Worm (Caenorhabditis elegans) whole organism, L4 larva: ENCODE results near the gene C47E8.11.

Source experiments
- D1046.2 ChIP-seq: fragments of 200-800 bp; sonication (Bioruptor generic); IDR thresholded peaks from 2 replicates; pipeline ENCODE4 v1.3.6; 2022; ENCODE audit warnings: missing genetic modification characterization, missing compliant biosample characterization
- T20F7.1 ChIP-seq: fragments of 200-800 bp; sonication (Bioruptor generic); optimal IDR thresholded peaks from 2 replicates; lab custom pipeline; 2018; ENCODE audit warnings: mild to moderate bottlenecking, missing genetic modification characterization, missing compliant biosample characterization
- Y105C5A.15 ChIP-seq: fragments of 200-800 bp; sonication (Bioruptor generic); IDR thresholded peaks from 2 replicates; pipeline ENCODE4 v1.3.6; 2022; ENCODE audit warnings: missing genetic modification characterization, missing compliant biosample characterization
- Y48G9A.11 ChIP-seq: fragments of 200-800 bp; sonication (Bioruptor generic); IDR thresholded peaks from 2 replicates; pipeline ENCODE4 v1.3.6; 2022; ENCODE audit warnings: missing genetic modification reagents, missing genetic modification characterization, missing compliant biosample characterization
- Y75B8A.6 ChIP-seq: fragments of 200-800 bp; sonication (Bioruptor generic); IDR thresholded peaks from 2 replicates; pipeline ENCODE4 v1.3.6; 2022; ENCODE audit warnings: missing genetic modification reagents, missing genetic modification characterization, missing compliant biosample characterization
- ZK337.2 ChIP-seq: fragments of 200-800 bp; sonication (Bioruptor generic); IDR thresholded peaks from 2 replicates; pipeline ENCODE4 v1.3.6; 2022; ENCODE audit warnings: missing genetic modification reagents, missing genetic modification characterization, missing compliant biosample characterization
- aha-1 ChIP-seq: fragments of 150-350 bp; peaks from one replicate; lab custom pipeline; 2014; ENCODE audit warnings: missing biosample characterization, missing genetic modification characterization
- arid-1 ChIP-seq: fragments of 200-800 bp; sonication (Bioruptor generic); conservative IDR thresholded peaks from 2 replicates; pipeline ENCODE4 v1.3.6; 2022; ENCODE audit warnings: missing genetic modification reagents, missing genetic modification characterization, missing compliant biosample characterization
- ceh-62 ChIP-seq: sonication (generic microtip); optimal IDR thresholded peaks from 2 replicates; lab custom pipeline; 2017; ENCODE audit warnings: missing biosample characterization, missing genetic modification characterization
- ces-1 ChIP-seq: fragments of 150-350 bp; sonication (generic microtip); optimal IDR thresholded peaks from 4 replicates; lab custom pipeline; 2014; ENCODE audit warnings: missing biosample characterization, missing genetic modification reagents, missing genetic modification characterization
- cey-2 ChIP-seq: sonication (generic microtip); optimal IDR thresholded peaks from 3 replicates; lab custom pipeline; 2017; ENCODE audit warnings: missing genetic modification characterization, mild to moderate bottlenecking, missing compliant biosample characterization, antibody characterized with exemption, borderline replicate concordance; ENCODE audit not compliant: insufficient read depth
- daf-19 ChIP-seq: fragments of 200-800 bp; sonication (Bioruptor generic); conservative IDR thresholded peaks from 2 replicates; pipeline ENCODE4 v1.3.6; 2022; ENCODE audit warnings: missing genetic modification characterization, missing compliant biosample characterization
- dmd-6 ChIP-seq: fragments of 200-800 bp; sonication (Bioruptor generic); IDR thresholded peaks from 2 replicates; pipeline ENCODE4 v1.3.6; 2022; ENCODE audit warnings: missing genetic modification reagents, missing genetic modification characterization, missing compliant biosample characterization
- dve-1 ChIP-seq: sonication (generic microtip); optimal IDR thresholded peaks from 2 replicates; lab custom pipeline; 2017; ENCODE audit warnings: antibody characterized with exemption, mild to moderate bottlenecking, missing genetic modification characterization, missing compliant biosample characterization; ENCODE audit not compliant: insufficient read depth
- hif-1 ChIP-seq, 2 experiments: sonication (generic microtip); optimal IDR thresholded peaks; 2 replicates each; lab custom pipeline; 2016 to 2017; ENCODE audit warnings: missing compliant biosample characterization in 2 of 2, missing genetic modification characterization in 2 of 2, missing genetic modification reagents in 2 of 2, missing genotype in 2 of 2, mild to moderate bottlenecking in 1 of 2
- hlh-30 ChIP-seq: sonication (generic microtip); optimal IDR thresholded peaks from 2 replicates; lab custom pipeline; 2017; ENCODE audit warnings: antibody characterized with exemption, mild to moderate bottlenecking, missing genetic modification characterization, missing compliant biosample characterization; ENCODE audit not compliant: insufficient read depth
- lir-3 ChIP-seq: sonication (generic microtip); optimal IDR thresholded peaks from 2 replicates; lab custom pipeline; 2016; ENCODE audit warnings: mild to moderate bottlenecking, missing genetic modification characterization, missing compliant biosample characterization
- lsy-2 ChIP-seq, 2 experiments: fragments of 150-350 bp in 1 of 2; sonication (generic microtip) in 1 of 2; optimal IDR thresholded peaks; 2 replicates each; lab custom pipeline; 2014 to 2017; ENCODE audit warnings: missing biosample characterization in 2 of 2, missing genetic modification characterization in 2 of 2
- madf-9 ChIP-seq: fragments of 200-800 bp; sonication (Bioruptor generic); conservative IDR thresholded peaks from 2 replicates; pipeline ENCODE4 v1.3.6; 2022; ENCODE audit warnings: missing genetic modification reagents, missing genetic modification characterization, missing compliant biosample characterization
- mep-1 ChIP-seq: fragments of 150-350 bp; sonication (generic microtip); optimal IDR thresholded peaks from 3 replicates; lab custom pipeline; 2014; ENCODE audit warnings: missing biosample characterization, missing genetic modification characterization
- mes-2 ChIP-seq: sonication (generic microtip); optimal IDR thresholded peaks from 2 replicates; lab custom pipeline; 2016; ENCODE audit warnings: missing genotype, mild to moderate bottlenecking, missing genetic modification characterization, missing compliant biosample characterization; ENCODE audit not compliant: poor library complexity, severe bottlenecking
- mxl-2 ChIP-seq: fragments of 200-800 bp; sonication (Bioruptor generic); conservative IDR thresholded peaks from 2 replicates; pipeline ENCODE4 v1.3.6; 2022; ENCODE audit warnings: missing genetic modification reagents, missing genetic modification characterization, missing compliant biosample characterization
- nhr-10 ChIP-seq: fragments of 150-350 bp; optimal IDR thresholded peaks from 2 replicates; lab custom pipeline; 2014; ENCODE audit warnings: missing biosample characterization, missing genetic modification characterization
- nhr-25 ChIP-seq: sonication (generic microtip); optimal IDR thresholded peaks from 2 replicates; lab custom pipeline; 2017; ENCODE audit warnings: missing genetic modification characterization, mild to moderate bottlenecking, missing compliant biosample characterization, antibody characterized with exemption, moderate library complexity, borderline replicate concordance; ENCODE audit not compliant: insufficient read depth
- pqm-1 ChIP-seq: sonication (generic microtip); optimal IDR thresholded peaks from 2 replicates; lab custom pipeline; 2017; ENCODE audit warnings: missing biosample characterization, missing genetic modification characterization
- rbr-2 ChIP-seq: sonication (generic microtip); optimal IDR thresholded peaks from 2 replicates; lab custom pipeline; 2016; ENCODE audit warnings: missing genotype, missing genetic modification characterization, missing compliant biosample characterization
- saeg-2 ChIP-seq: fragments of 200-800 bp; sonication (Bioruptor generic); IDR thresholded peaks from 2 replicates; pipeline ENCODE4 v1.3.6; 2022; ENCODE audit warnings: missing genetic modification reagents, missing genetic modification characterization, missing compliant biosample characterization
- spr-1 ChIP-seq: sonication (generic microtip); optimal IDR thresholded peaks from 2 replicates; lab custom pipeline; 2016; ENCODE audit warnings: mild to moderate bottlenecking, missing genetic modification characterization, missing compliant biosample characterization
- tag-97 ChIP-seq: fragments of 200-800 bp; sonication (Bioruptor generic); IDR thresholded peaks from 2 replicates; pipeline ENCODE4 v1.3.6; 2022; ENCODE audit warnings: missing genetic modification characterization, missing compliant biosample characterization
- unc-62 ChIP-seq, 3 experiments: fragments of 150-350 bp in 1 of 3; sonication (generic microtip); optimal IDR thresholded peaks in 2 of 3; peaks in 1 of 3; 1 replicate in 1 of 3; 2 replicates in 2 of 3; lab custom pipeline; 2014 to 2017; ENCODE audit warnings: missing biosample characterization in 3 of 3, missing genetic modification characterization in 3 of 3, missing genetic modification reagents in 3 of 3, missing genotype in 1 of 3
- zfp-2 ChIP-seq: sonication (generic microtip); optimal IDR thresholded peaks from 2 replicates; lab custom pipeline; 2016; ENCODE audit warnings: mild to moderate bottlenecking, missing genetic modification characterization, missing compliant biosample characterization
- zip-11 ChIP-seq: fragments of 200-800 bp; sonication (Bioruptor generic); IDR thresholded peaks from 2 replicates; pipeline ENCODE4 v1.3.6; 2022; ENCODE audit warnings: missing genetic modification characterization, missing compliant biosample characterization

The C47E8.11 gene

DNA sequence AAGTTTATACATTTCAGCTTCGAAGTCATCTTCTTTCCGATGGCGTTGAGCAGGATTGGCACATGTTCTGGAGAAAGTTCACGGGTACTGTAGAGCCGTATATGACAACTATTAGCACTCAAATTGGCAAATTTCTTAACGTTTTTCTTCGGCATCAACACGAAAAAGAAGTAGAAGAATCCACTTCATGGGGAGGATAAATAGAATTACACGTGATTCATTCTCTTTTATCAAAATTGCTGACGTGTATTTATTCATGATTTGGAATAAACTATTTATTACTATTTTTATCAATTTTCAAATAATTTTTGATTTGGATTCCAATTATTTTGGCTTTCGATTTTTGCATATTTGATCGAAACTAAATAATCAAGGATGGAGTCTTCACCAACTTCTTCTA is 22.7 kb upstream of the C47E8.11 start, which contains the start of gene C47E8.1:
Gene C47E8.1, plus strand, starts transcription at position 301 of the 400 bp plus-strand sequence.
- TF ChIP-seq cey-2 (tag; lab: Kevin White, UChicago) (no peak), mep-1 (tag; lab: Kevin White, UChicago) (no peak), zfp-2 (no peak)

DNA sequence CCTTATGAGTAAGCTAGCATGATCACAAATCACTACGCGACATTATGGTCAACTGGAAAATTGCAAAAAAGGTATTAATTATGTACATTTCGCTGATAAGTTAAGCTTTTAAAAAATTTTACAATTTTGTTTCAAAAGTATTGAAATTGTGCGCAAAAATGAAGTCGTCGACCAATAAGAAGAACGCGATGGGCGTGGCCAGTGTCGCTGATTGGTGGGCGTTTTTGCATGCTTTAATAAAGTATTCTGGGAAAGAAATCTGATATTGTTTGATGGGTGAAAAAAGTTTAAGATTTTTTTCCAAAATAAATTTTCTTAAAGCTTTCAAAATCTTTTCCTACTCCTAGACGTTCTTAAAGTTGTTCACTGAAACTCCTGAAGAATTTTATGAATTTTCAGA is 10.1 kb upstream of the C47E8.11 start:
- TF ChIP-seq Y48G9A.11 (GFP tag; lab: Robert Waterston, UW) (no peak), tag-97 (GFP tag; lab: Robert Waterston, UW) (no peak), hlh-30 (tag; lab: Kevin White, UChicago) (no peak), mxl-2 (GFP tag; lab: Robert Waterston, UW) (no peak), saeg-2 (no peak), rbr-2 (tag; lab: Kevin White, UChicago) (no peak), zip-11 (GFP tag; lab: Robert Waterston, UW) (no peak), madf-9 (GFP tag; lab: Robert Waterston, UW) (no peak), mes-2 (tag; lab: Kevin White, UChicago) (no peak), spr-1 (tag; lab: Kevin White, UChicago) (no peak)

DNA sequence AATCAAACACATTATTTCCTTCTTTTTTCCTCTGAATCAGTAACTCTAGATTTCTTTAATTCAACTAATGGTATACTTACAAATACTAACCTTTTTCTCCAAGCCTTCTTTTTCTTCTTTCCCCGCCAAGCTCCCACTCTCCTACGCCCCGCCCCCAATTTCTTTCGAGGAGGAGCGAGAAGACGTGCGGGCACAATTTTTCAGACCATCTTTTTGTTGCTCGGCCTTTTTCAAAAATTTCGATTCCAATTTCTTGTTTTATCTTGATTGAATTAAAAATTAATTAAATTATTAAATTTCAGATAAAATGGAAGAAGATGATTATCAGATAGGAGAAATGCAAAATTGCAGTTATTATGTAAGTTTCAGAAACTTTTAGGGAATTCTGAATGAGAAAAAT is 8.4 kb upstream of the C47E8.11 start, which contains the start of gene C47E8.3:
Gene C47E8.3, plus strand, starts transcription at position 301 of the 400 bp plus-strand sequence.
- TF ChIP-seq aha-1 (tag; lab: Kevin White, UChicago): peak; percentile 22
- TF ChIP-seq arid-1 (GFP tag; lab: Robert Waterston, UW): no peak
- no peak for TF ChIP-seq madf-9 (GFP tag; lab: Robert Waterston, UW)

- TF ChIP-seq nhr-25 (tag; lab: Kevin White, UChicago) (peak; percentile 8), daf-19 (no peak), lsy-2 (tag; optimal IDR thresholded peaks at IDR 0.05; lab: Kevin White, UChicago) (peak in 1 of 2 experiments; percentile 5), aha-1 (tag; lab: Kevin White, UChicago) (peak; percentile 15), unc-62 (GFP tag; optimal IDR thresholded peaks at IDR 0.05 in 1 of 2; lab: Kevin White, UChicago) (peak in 1 of 2 experiments; percentile 55), unc-62 (tag; optimal IDR thresholded peaks at IDR 0.05; lab: Kevin White, UChicago) (no peak)
Observed at ce11 chrV:14682870-14683269, 5.5 kb upstream of the C47E8.11 start.

DNA sequence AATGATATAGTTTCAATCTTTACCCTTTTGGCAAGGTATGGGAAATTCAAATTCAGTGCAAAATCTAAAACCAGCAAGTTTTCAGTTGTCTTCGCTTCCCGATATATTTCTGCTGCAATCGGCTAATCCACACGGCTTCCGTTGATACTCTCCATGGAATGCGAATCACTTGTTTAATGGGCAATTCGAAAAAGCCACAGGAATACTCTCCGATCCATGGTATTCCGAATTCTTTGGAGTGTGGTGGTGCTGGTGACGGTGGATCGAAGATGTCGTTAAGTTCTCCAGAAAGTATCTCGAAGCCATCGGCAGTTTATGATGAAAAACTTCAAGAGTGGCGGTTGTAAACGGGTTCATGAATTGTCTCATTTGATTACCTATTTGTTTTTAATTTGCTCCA is 5.1 kb upstream of the C47E8.11 start:
- TF ChIP-seq ceh-62 (tag; lab: Kevin White, UChicago) (no peak), D1046.2 (GFP tag; lab: Robert Waterston, UW) (no peak), lir-3 (no peak), Y105C5A.15 (0 out of 2 replicates have a peak, but pooled peaks have one; percentile 13), nhr-10 (tag; lab: Kevin White, UChicago) (no peak), hif-1 (tag; optimal IDR thresholded peaks at IDR 0.05; lab: Kevin White, UChicago) (no peak), cey-2 (tag; lab: Kevin White, UChicago) (no peak), zip-11 (GFP tag; lab: Robert Waterston, UW) (no peak), ces-1 (GFP tag; lab: Kevin White, UChicago) (no peak), dve-1 (tag; lab: Kevin White, UChicago) (no peak), T20F7.1 (GFP tag; lab: Kevin White, UChicago) (no peak), pqm-1 (tag; lab: Kevin White, UChicago) (no peak), Y48G9A.11 (GFP tag; lab: Robert Waterston, UW) (0 out of 2 replicates have a peak, but pooled peaks have one; percentile 29), Y75B8A.6 (GFP tag; lab: Robert Waterston, UW) (no peak), ZK337.2 (no peak), dmd-6 (GFP tag; lab: Robert Waterston, UW) (no peak)
- TF ChIP-seq, all 104 proteins: peak for 2
